Worm (Caenorhabditis elegans) whole organism, dauer: ENCODE data around the gene C16C4.18.
"Not testable (repeated sequence)": the region's sequence is repeated elsewhere in the genome, so short reads cannot be mapped to it uniquely, and the experiment has no call there.

ENCODE experiments used
- unc-62 ChIP-seq: sonication (generic microtip); optimal IDR thresholded peaks from 2 replicates; lab custom pipeline; 2017; ENCODE audit warnings: missing biosample characterization, missing genetic modification reagents, missing genetic modification characterization

Gene C16C4.18

DNA sequence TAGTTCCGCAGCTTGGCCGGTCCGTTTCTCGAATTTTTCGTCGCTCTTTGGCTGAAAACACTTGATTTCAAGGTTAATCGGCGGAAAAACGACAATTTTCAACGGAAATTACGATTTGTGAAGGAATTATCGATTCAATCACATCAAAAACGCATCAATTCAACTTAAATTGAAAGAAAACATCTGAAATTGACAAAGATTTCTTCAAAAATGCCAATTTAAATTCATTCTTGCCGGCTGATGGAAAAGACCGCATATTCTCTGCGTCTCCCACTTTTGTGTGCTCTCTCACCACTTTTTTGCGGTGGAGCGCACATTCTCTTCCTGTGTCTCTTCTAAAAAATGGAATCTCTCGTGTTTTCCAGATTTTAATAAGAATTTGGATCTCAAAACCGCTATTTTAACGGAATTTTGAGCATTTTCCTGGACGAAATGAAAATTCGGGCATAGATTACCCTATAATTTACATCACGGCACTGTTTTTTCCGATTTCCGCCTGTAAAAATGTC, at the start of gene C16C4.18:
C16C4.18 (minus strand) TSS at position 51 of the 509 bp plus-strand sequence.
- not testable (repeated sequence) for TF ChIP-seq unc-62

DNA sequence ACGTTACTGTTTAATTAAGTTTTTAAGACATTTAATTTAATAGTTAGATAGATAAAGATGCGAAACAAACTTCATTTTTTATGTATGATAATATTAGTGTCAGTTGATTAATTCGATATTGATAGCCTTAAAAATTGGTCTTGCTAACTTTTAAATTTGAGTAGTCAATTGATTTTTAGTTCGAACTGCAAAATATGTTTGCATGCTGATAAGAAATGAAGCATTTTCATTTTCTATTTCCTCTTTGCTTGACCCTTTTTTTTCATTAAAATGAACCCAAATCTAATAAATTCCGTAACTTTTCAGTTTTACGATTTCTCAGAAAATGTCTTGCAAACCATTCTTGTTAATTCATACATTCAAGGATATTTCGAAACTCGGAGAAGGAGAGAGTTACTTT, 44.0 kb upstream of the C16C4.18 start, which contains the start of gene math-22:
math-22 (plus strand) TSS at position 301 of the 400 bp plus-strand sequence.
- TF ChIP-seq unc-62, result no peak

DNA sequence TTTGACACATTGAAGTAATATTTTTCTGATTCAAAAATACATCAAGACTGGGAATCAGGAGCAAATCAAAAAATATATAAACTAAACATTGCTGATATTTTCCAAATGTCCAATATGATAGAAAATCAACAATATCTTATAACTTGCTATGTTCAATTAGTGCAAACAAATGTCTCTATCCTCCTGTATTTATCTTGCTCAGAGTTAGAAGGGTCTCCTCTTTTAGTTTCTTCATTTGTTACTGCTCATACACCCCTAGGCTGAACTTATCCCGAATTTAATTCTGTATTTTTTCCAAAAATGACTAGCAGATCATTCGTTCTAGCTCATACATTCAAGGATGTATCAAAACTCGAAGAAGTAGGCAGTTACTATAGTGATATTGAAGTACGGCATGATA, 40.8 kb upstream of the C16C4.18 start, which contains the start of gene math-23:
math-23 (plus strand) TSS at position 301 of the 400 bp plus-strand sequence.
- no peak for TF ChIP-seq unc-62

DNA sequence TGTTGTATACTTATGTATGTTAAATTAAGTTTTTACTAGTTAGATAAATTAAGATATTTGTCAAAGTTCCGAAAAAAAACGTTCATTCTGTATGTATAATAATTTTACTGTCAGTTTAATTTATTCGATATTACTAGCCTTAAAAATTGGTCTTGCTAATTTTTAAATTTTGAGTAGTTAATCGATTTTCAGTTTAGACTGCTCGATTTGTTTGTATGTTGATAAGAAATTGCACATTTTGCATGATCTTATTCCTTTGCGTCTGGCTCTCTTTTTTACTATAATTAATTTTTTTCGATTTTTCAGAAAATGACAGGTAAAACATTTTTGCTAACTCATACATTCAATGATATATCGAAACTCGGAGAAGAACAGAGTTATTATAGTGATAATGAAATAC, 38.8 kb upstream of the C16C4.18 start, which contains the start of gene math-24:
math-24 (plus strand) TSS at position 301 of the 400 bp plus-strand sequence.
- no peak for TF ChIP-seq unc-62

DNA sequence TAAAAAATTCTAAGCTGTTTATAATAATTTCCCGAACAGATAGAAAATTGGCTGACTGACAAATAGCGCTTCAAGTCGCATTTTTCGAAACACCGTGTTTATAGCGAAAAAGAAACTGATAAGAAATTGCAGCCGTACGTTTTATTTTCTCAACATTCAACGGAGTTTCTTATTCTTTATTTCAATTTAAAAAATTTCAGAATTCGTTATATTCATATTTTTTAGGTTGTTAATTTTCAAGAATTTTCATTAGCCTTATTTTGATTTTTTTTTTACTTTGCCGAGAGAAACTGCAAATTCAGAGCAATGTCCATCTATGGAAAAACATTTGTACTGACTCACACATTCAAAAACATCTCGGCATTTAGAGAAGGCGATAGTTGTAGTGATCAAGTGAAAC, 36.8 kb upstream of the C16C4.18 start, which contains the start of gene C46F9.6:
C46F9.6 (plus strand) TSS at position 301 of the 400 bp plus-strand sequence.
- TF ChIP-seq unc-62, result no peak

DNA sequence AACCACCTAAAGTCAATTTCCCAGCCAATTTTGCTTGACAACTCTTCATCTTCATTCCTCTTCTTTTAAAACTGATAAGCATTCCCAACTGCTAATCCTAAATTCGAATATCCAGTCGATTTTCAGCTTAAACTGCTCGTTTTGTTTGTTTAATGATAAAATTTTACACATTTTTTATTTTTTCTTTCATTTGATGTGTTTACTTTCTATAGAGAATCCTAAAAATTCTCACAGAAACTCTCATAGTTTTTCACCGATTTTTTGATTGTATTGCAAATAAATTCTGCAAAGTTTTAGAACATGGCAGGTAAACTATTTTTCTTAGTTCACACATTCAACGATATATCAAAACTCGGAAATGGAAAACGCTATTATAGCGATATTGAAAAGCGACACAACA, 34.6 kb upstream of the C16C4.18 start, which contains the start of gene math-25:
math-25 (plus strand) TSS at position 301 of the 400 bp plus-strand sequence.
- TF ChIP-seq unc-62, result no peak

DNA sequence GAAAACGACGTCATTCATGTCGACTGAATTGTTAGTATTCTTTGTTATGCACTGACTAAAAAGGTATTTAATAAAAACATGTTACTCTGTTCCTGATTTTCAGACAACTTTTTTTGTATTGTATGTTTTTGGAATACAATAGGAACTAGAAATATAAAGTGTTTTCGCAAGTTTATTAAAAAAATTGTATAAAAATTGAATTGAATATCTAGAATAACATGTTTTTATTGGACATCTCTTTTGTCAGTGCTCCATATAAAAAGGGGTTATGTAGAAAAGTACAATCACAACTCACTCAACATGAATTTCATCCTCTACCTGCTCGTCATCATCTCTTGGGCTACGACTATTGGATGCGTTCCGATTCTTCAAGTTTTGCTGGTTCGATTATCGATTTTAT, 34.1 kb upstream of the C16C4.18 start, which contains the start of gene C46F9.5:
C46F9.5 (plus strand) TSS at position 301 of the 400 bp plus-strand sequence.
- TF ChIP-seq unc-62, result no peak

DNA sequence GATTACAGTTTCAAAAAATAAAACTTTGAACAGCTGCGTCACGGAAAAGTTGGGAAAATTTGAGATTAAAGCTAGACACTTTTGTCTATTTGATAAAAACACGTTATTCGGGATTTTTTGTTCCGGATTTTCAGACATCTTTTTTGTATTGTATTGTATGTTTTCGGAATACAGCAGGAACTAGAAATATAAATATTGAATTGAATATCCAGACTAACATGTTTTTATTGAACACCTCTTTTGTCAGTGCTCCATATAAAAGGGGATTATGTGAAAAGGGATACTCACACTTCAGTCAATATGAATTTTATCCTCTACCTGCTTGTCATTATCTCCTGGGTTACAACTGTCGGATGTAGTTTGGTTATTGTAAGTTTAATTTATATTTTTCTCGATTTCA, 32.8 kb upstream of the C16C4.18 start, which contains the start of gene C16C4.1:
C16C4.1 (plus strand) TSS at position 301 of the 400 bp plus-strand sequence.
- no peak for TF ChIP-seq unc-62

DNA sequence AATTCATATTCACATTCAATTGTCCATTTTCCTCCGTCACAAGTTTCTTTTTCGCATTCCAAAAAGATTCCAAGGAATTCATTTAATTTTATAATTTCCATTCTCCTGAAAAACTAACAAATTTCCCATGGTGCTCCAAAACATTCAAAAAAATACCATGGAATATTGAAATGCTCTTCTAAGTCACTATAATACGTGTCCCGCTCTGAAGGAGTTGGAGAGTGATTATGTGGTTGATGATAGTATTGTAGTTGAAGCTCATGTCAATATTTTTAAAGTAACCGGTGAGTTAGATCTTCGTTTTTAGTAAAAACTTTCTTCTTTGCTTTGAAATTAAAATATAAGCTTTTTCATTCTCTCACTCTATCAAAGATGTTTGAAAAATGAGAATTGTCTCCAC, 29.5 kb upstream of the C16C4.18 start, which contains the start of gene math-9:
math-9 (minus strand) TSS at position 101 of the 400 bp plus-strand sequence.
- no peak for TF ChIP-seq unc-62

DNA sequence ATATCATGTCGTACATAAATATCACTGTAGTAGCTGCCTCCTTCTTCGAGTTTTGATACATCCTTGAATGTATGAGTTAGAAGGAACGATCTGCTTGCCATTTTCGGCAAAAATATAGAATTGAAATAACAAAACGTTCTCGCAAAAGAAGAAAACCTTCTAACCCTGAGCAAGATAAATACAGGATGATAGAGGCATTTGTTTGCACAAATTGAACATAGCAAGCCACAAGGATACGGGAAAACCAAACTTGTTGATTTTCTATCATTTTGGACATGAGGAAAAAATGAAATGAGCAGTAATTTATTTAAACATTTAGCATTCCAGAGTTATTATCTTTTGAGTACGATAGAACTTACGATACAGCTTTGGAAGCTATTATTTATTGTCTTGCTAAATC, 27.9 kb upstream of the C16C4.18 start, which contains the start of gene math-8:
math-8 (minus strand) TSS at position 101 of the 400 bp plus-strand sequence.
- no peak for TF ChIP-seq unc-62

DNA sequence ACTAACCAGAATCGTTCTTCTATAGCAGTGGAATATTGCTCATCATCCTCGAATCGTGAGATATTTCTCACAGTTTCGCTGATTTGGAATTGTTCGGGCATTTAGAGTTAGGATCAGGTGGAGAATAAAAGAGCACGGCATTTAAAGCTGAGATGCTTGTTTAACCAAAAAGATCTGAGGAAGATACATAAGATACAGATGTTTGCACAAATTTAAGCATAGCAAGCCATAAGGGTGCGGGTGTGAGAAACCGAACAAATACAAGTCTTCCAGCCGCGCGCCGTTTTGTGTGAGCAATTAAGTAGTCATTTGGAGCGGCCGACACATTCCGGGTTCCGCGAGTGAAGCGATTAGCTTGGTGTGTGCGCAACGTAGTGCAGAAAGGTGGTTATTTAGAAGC, 25.2 kb upstream of the C16C4.18 start, which contains the start of gene math-7:
math-7 (minus strand) TSS at position 101 of the 400 bp plus-strand sequence.
- TF ChIP-seq unc-62, result no peak

DNA sequence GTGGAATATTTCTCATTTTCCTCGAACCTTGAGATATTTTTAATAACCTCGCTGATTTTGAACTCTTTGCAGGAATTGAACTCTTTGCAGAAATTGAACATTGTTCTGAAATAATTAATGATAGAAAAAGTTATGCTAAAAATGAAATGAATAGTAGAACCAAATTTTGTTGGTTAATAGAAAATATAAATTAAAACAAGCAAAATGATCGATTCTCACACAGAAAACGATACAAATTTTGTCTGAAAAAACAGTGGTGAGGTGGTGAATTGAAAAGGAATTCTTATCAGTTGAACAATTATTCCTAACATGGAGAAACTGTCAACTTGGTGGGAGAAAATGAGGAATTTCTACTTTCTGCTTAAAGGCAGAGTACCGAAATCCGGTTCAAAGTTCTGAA, 23.5 kb upstream of the C16C4.18 start, which contains the start of gene math-6:
math-6 (minus strand) TSS at position 101 of the 400 bp plus-strand sequence.
- TF ChIP-seq unc-62, result no peak

DNA sequence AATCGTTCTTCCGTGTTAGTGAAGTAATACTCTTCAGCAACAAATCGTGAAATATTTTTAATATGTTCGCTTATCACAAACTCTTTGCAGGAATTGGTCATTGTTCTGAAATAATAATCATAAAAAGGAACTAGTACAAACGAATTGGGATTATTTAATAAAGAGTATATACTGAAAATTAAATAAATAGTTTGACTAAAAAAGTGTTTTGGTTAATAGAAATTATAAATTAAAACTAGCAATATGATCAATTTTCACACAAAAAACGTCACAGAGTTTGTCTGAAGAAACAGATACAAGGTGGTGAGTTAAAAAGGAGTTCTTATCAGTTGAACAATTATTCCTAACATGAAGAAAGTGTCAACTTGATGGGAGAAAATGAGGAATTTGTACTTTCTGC, 21.6 kb upstream of the C16C4.18 start, which contains the start of gene math-5:
math-5 (minus strand) TSS at position 101 of the 400 bp plus-strand sequence.
- no peak for TF ChIP-seq unc-62

DNA sequence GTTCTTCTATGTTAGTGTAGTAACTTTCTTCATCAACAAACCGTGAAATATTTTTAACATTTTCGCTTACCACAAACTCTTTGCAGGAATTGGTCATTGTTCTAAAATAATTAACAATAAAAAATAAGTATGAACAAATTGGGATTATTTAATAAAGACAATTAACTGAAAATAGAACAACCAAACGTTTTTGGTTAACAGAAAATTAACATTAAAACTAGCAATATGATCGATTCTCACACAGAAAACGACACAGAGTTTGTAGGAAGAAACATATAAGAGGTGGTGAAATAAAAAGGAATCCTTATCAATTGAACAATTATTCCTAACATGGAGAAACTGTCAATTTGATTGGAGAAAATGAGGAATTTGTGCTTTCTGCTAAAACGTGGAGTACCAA, 17.5 kb upstream of the C16C4.18 start, which contains the start of gene math-16:
math-16 (minus strand) TSS at position 101 of the 400 bp plus-strand sequence.
- TF ChIP-seq unc-62, result no peak

DNA sequence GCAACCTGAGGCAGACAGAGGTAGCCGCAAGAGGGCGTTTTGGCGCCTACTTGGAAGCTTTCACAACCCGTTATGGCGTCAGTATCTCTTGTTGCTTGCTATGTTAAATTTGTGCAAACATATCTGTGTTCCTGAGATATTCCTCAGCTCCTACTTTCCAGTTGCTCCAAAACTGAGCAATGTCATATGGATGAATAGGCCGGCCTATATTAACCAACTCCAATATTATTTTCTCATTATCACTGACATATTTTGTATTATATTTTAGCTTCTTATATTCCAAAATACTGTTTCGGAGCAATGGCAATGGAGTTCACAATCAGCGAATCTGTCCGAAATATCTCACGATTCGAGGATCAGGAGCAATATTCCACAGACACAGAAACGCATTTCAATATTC, 14.5 kb upstream of the C16C4.18 start, which contains the start of gene math-13:
math-13 (plus strand) TSS at position 301 of the 400 bp plus-strand sequence.
- TF ChIP-seq unc-62, result no peak

DNA sequence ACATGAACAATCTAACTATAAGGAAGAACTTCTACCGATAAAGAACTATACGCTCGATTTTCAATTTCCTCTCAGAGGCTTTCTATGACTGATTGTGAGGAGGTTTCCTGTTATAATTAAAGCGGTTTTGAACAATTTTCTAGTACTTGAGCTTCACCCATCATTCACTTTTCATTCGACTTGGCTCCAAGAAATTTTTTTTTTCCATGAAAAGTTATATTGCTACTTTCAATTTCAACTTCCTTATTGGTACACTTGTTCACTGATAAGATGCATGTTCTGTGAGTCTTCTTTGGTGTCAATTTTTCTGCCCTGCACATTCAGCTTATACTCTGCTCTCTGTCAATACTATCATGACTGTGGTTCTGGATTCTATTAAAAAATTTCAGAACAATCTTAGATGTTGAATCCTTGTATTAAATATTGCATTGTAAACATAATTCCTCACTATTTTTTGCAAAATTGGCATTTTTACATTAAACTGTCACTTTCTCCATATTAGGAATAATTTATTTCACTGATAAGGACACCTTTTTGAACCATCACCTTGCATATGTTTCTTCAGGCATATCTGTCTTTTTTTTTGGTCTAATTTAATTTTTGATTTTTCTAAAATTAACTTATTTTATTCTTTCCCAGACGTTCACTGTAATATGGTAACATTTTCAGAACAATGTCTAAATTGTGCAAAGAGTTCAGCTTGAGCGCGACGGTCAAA, 9.9 kb upstream of the C16C4.18 start, which contains the start of gene math-10:
math-10 (plus strand) TSS at position 668 of the 718 bp plus-strand sequence.
- TF ChIP-seq unc-62, result no peak

DNA sequence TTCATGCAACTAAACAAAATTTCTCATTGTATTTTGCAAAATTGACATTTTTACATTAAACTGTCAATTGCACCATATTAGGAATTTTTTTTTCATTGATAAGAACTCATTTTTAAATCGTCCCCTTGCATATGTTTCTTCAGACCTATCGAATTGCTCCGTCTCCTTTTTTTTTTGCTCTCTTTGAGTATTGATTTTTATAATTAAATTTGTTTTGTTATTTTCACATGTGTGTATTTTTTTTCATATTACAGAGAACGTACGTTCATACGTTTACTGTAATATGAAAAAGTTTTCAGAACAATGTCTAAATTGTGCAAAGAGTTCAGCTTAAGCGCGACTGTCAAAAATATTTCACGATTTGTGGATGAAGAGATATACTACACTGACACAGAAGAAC, 8.0 kb upstream of the C16C4.18 start, which contains the start of gene math-14:
math-14 (plus strand) TSS at position 301 of the 400 bp plus-strand sequence.
- no peak for TF ChIP-seq unc-62
